Worm (Caenorhabditis elegans) whole organism, L1 larva: ENCODE results near the gene C33F10.4.

Experiments used
- C04F5.9 ChIP-seq: sonication (generic microtip); optimal IDR thresholded peaks from 2 replicates; lab custom pipeline; 2016; ENCODE audit warnings: missing genetic modification characterization, missing compliant biosample characterization
- C16A3.4 ChIP-seq: fragments of 150-350 bp; optimal IDR thresholded peaks from 2 replicates; lab custom pipeline; 2014; ENCODE audit warnings: missing biosample characterization, missing genetic modification characterization
- F16B12.6 ChIP-seq: fragments of 150-350 bp; optimal IDR thresholded peaks from 2 replicates; lab custom pipeline; 2014; ENCODE audit warnings: missing biosample characterization, missing genetic modification characterization
- aha-1 ChIP-seq: fragments of 150-350 bp; optimal IDR thresholded peaks from 2 replicates; lab custom pipeline; 2014; ENCODE audit warnings: missing biosample characterization, missing genetic modification characterization
- aly-2 ChIP-seq: fragments of 150-350 bp; optimal IDR thresholded peaks from 2 replicates; lab custom pipeline; 2014; ENCODE audit warnings: missing biosample characterization, missing genetic modification characterization
- ama-1 ChIP-seq: fragments of 150-350 bp; optimal IDR thresholded peaks from 2 replicates; lab custom pipeline; 2014
- blmp-1 ChIP-seq: fragments of 150-350 bp; optimal IDR thresholded peaks from 2 replicates; lab custom pipeline; 2014; ENCODE audit warnings: missing biosample characterization, missing genetic modification characterization
- ceh-63 ChIP-seq: fragments of 200-800 bp; sonication (Bioruptor generic); optimal IDR thresholded peaks from 2 replicates; lab custom pipeline; 2018; ENCODE audit warnings: mild to moderate bottlenecking, missing genetic modification characterization, missing compliant biosample characterization
- ceh-90 ChIP-seq: sonication (generic microtip); optimal IDR thresholded peaks from 2 replicates; lab custom pipeline; 2016; ENCODE audit warnings: missing genetic modification characterization, missing compliant biosample characterization
- dsc-1 ChIP-seq: sonication (generic microtip); optimal IDR thresholded peaks from 2 replicates; lab custom pipeline; 2016; ENCODE audit warnings: mild to moderate bottlenecking, missing genetic modification characterization, missing compliant biosample characterization
- efl-1 ChIP-seq, 4 experiments: fragments of 150-350 bp; optimal IDR thresholded peaks in 3 of 4; peaks in 1 of 4; 1 replicate in 1 of 4; 2 replicates in 3 of 4; lab custom pipeline; 2014; ENCODE audit warnings: missing biosample characterization in 2 of 4, missing genetic modification characterization in 2 of 4, missing genetic modification reagents in 2 of 4
- elt-2 ChIP-seq: sonication (generic microtip); optimal IDR thresholded peaks from 2 replicates; lab custom pipeline; 2016; ENCODE audit warnings: missing genetic modification characterization, mild to moderate bottlenecking, inconsistent platforms, missing compliant biosample characterization, missing genetic modification reagents
- elt-3 ChIP-seq, 6 experiments: fragments of 150-350 bp in 1 of 6; sonication (generic microtip); optimal IDR thresholded peaks; 2 replicates each; lab custom pipeline; 2017 to 2018; ENCODE audit warnings: missing biosample characterization in 6 of 6, missing genetic modification characterization in 6 of 6, inconsistent platforms in 1 of 6
- ets-5 ChIP-seq: fragments of 200-800 bp; sonication (Bioruptor generic); IDR thresholded peaks from 2 replicates; pipeline ENCODE4 v1.3.6; 2022; ENCODE audit warnings: missing genetic modification characterization, missing compliant biosample characterization
- fkh-10 ChIP-seq: sonication (generic microtip); optimal IDR thresholded peaks from 2 replicates; lab custom pipeline; 2017; ENCODE audit warnings: missing biosample characterization, missing genetic modification reagents, missing genetic modification characterization
- fkh-4 ChIP-seq: sonication (generic microtip); optimal IDR thresholded peaks from 2 replicates; lab custom pipeline; 2016; ENCODE audit warnings: missing compliant biosample characterization, missing genetic modification characterization, borderline replicate concordance
- fkh-8 ChIP-seq: sonication (generic microtip); optimal IDR thresholded peaks from 2 replicates; lab custom pipeline; 2016; ENCODE audit warnings: mild to moderate bottlenecking, missing genetic modification characterization, missing compliant biosample characterization
- hlh-4 ChIP-seq: sonication (generic microtip); optimal IDR thresholded peaks from 2 replicates; lab custom pipeline; 2016; ENCODE audit warnings: mild to moderate bottlenecking, missing genetic modification characterization, missing compliant biosample characterization
- hpl-2 ChIP-seq: fragments of 150-350 bp; optimal IDR thresholded peaks from 2 replicates; lab custom pipeline; 2014; ENCODE audit warnings: missing biosample characterization, missing genetic modification reagents, missing genetic modification characterization
- isw-1 ChIP-seq: fragments of 200-800 bp; sonication (Bioruptor generic); IDR thresholded peaks from 2 replicates; pipeline ENCODE4 v1.3.6; 2022; ENCODE audit warnings: missing genetic modification characterization, missing compliant biosample characterization
- jun-1 ChIP-seq: fragments of 150-350 bp; optimal IDR thresholded peaks from 2 replicates; lab custom pipeline; 2014; ENCODE audit warnings: missing biosample characterization, missing genetic modification reagents, missing genetic modification characterization
- lin-14 ChIP-seq: fragments of 200-800 bp; sonication (Bioruptor generic); optimal IDR thresholded peaks from 2 replicates; lab custom pipeline; 2018; ENCODE audit warnings: mild to moderate bottlenecking, missing genetic modification characterization, moderate library complexity, missing compliant biosample characterization
- lin-15B ChIP-seq: fragments of 150-350 bp; sonication (generic microtip); optimal IDR thresholded peaks from 3 replicates; lab custom pipeline; 2014; ENCODE audit warnings: missing biosample characterization, missing genetic modification characterization
- lin-35 ChIP-seq, 2 experiments: fragments of 150-350 bp; optimal IDR thresholded peaks; 2 replicates each; lab custom pipeline; 2014; ENCODE audit warnings: missing biosample characterization in 2 of 2, missing genetic modification characterization in 2 of 2, missing genetic modification reagents in 2 of 2
- lin-39 ChIP-seq: fragments of 150-350 bp; optimal IDR thresholded peaks from 2 replicates; lab custom pipeline; 2014; ENCODE audit warnings: missing biosample characterization, missing genetic modification reagents, missing genetic modification characterization
- mdl-1 ChIP-seq, 2 experiments: fragments of 150-350 bp; optimal IDR thresholded peaks; 2 replicates each; lab custom pipeline; 2014 to 2017; ENCODE audit warnings: missing biosample characterization in 2 of 2, missing genetic modification characterization in 2 of 2, inconsistent platforms in 1 of 2
- mef-2 ChIP-seq: fragments of 150-350 bp; optimal IDR thresholded peaks from 2 replicates; lab custom pipeline; 2014; ENCODE audit warnings: missing biosample characterization, missing genetic modification characterization
- mep-1 ChIP-seq: fragments of 150-350 bp; optimal IDR thresholded peaks from 2 replicates; lab custom pipeline; 2014; ENCODE audit warnings: missing biosample characterization, missing genetic modification characterization
- nhr-12 ChIP-seq: sonication (generic microtip); optimal IDR thresholded peaks from 2 replicates; lab custom pipeline; 2017; ENCODE audit warnings: missing biosample characterization, missing genetic modification characterization
- nhr-20 ChIP-seq: sonication (generic microtip); optimal IDR thresholded peaks from 2 replicates; lab custom pipeline; 2016; ENCODE audit warnings: mild to moderate bottlenecking, missing genetic modification characterization, missing compliant biosample characterization
- nhr-47 ChIP-seq: sonication (generic microtip); optimal IDR thresholded peaks from 2 replicates; lab custom pipeline; 2016; ENCODE audit warnings: mild to moderate bottlenecking, missing genetic modification characterization, moderate library complexity, missing compliant biosample characterization
- nhr-71 ChIP-seq: sonication (generic microtip); optimal IDR thresholded peaks from 2 replicates; lab custom pipeline; 2016; ENCODE audit warnings: mild to moderate bottlenecking, missing genetic modification characterization, moderate library complexity, missing compliant biosample characterization
- nhr-76 ChIP-seq: sonication (generic microtip); optimal IDR thresholded peaks from 2 replicates; lab custom pipeline; 2017; ENCODE audit warnings: missing biosample characterization, missing genetic modification characterization
- nhr-77 ChIP-seq: fragments of 150-350 bp; optimal IDR thresholded peaks from 2 replicates; lab custom pipeline; 2014; ENCODE audit warnings: missing biosample characterization, missing genetic modification characterization
- nhr-84 ChIP-seq: sonication (generic microtip); optimal IDR thresholded peaks from 2 replicates; lab custom pipeline; 2017; ENCODE audit warnings: missing biosample characterization, missing genetic modification characterization
- nhr-85 ChIP-seq: sonication (generic microtip); peaks from one replicate; lab custom pipeline; 2016; ENCODE audit warnings: missing genetic modification characterization, inconsistent platforms, missing compliant biosample characterization
- nhr-90 ChIP-seq: sonication (generic microtip); optimal IDR thresholded peaks from 2 replicates; lab custom pipeline; 2016; ENCODE audit warnings: mild to moderate bottlenecking, missing genetic modification characterization, missing compliant biosample characterization; ENCODE audit not compliant: poor library complexity
- pag-3 ChIP-seq: sonication (generic microtip); optimal IDR thresholded peaks from 2 replicates; lab custom pipeline; 2017; ENCODE audit warnings: missing genetic modification characterization, mild to moderate bottlenecking, missing compliant biosample characterization, antibody characterized with exemption, borderline replicate concordance; ENCODE audit not compliant: insufficient read depth
- skn-1 ChIP-seq: fragments of 150-350 bp; optimal IDR thresholded peaks from 2 replicates; lab custom pipeline; 2014; ENCODE audit warnings: missing biosample characterization, missing genetic modification characterization
- snu-23 ChIP-seq: sonication (generic microtip); optimal IDR thresholded peaks from 2 replicates; lab custom pipeline; 2016; ENCODE audit warnings: missing genetic modification characterization, missing compliant biosample characterization
- sup-37 ChIP-seq: fragments of 200-800 bp; sonication (Bioruptor generic); optimal IDR thresholded peaks from 2 replicates; lab custom pipeline; 2018; ENCODE audit warnings: mild to moderate bottlenecking, missing genetic modification characterization, missing compliant biosample characterization
- tbx-2 ChIP-seq: sonication (generic microtip); optimal IDR thresholded peaks from 2 replicates; lab custom pipeline; 2016; ENCODE audit warnings: missing genetic modification characterization, missing compliant biosample characterization
- tlp-1 ChIP-seq: fragments of 150-350 bp; optimal IDR thresholded peaks from 2 replicates; lab custom pipeline; 2014; ENCODE audit warnings: missing biosample characterization, missing genetic modification characterization
- unc-130 ChIP-seq: fragments of 150-350 bp; optimal IDR thresholded peaks from 2 replicates; lab custom pipeline; 2017; ENCODE audit warnings: missing biosample characterization, missing genetic modification characterization, inconsistent platforms
- unc-30 ChIP-seq: sonication (generic microtip); optimal IDR thresholded peaks from 2 replicates; lab custom pipeline; 2017; ENCODE audit warnings: missing biosample characterization, missing genetic modification characterization
- vab-15 ChIP-seq: sonication (generic microtip); optimal IDR thresholded peaks from 2 replicates; lab custom pipeline; 2017; ENCODE audit warnings: missing genotype, mild to moderate bottlenecking, missing genetic modification characterization, missing compliant biosample characterization
- xbp-1 ChIP-seq: sonication (generic microtip); optimal IDR thresholded peaks from 2 replicates; lab custom pipeline; 2016; ENCODE audit warnings: missing genetic modification characterization, missing compliant biosample characterization
- zag-1 ChIP-seq: fragments of 150-350 bp; optimal IDR thresholded peaks from 2 replicates; lab custom pipeline; 2014; ENCODE audit warnings: missing biosample characterization, missing genetic modification characterization
- ztf-11 ChIP-seq, 2 experiments: sonication (generic microtip); optimal IDR thresholded peaks; 2 replicates each; lab custom pipeline; 2016 to 2017; ENCODE audit warnings: missing genetic modification characterization in 2 of 2, missing biosample characterization in 1 of 2, missing compliant biosample characterization in 1 of 2

The C33F10.4 gene

ce11 chrII:4747063-4747462, 48.5 kb upstream of the C33F10.4 start (continued):
- TF ChIP-seq ama-1 (lab: Kevin White, UChicago) (no peak), ceh-90 (no peak), nhr-84 (tag; lab: Kevin White, UChicago) (no peak), nhr-77 (no peak), fkh-10 (no peak), ceh-63 (GFP tag; lab: Kevin White, UChicago) (no peak), mdl-1 (tag; optimal IDR thresholded peaks at IDR 0.05; lab: Kevin White, UChicago) (peak in 1 of 2 experiments; percentile 44), unc-30 (no peak), tbx-2 (tag; lab: Kevin White, UChicago) (no peak), C04F5.9 (tag; lab: Kevin White, UChicago) (no peak), unc-130 (no peak), hpl-2 (GFP tag; lab: Kevin White, UChicago) (no peak), F16B12.6 (no peak), mep-1 (tag; lab: Kevin White, UChicago) (no peak), jun-1 (tag; lab: Kevin White, UChicago) (no peak), zag-1 (no peak), isw-1 (GFP tag; lab: Robert Waterston, UW) (no peak), nhr-12 (tag; lab: Kevin White, UChicago) (no peak), pag-3 (tag; lab: Kevin White, UChicago) (no peak), xbp-1 (tag; lab: Kevin White, UChicago) (no peak), lin-39 (tag; lab: Kevin White, UChicago) (no peak), nhr-20 (tag; lab: Kevin White, UChicago) (peak; percentile 24), elt-3 (tag; optimal IDR thresholded peaks at IDR 0.05; lab: Kevin White, UChicago) (peak in 2 of 6 experiments; percentile 13 to 55), aly-2 (tag; lab: Kevin White, UChicago) (no peak), hlh-4 (tag; lab: Kevin White, UChicago) (no peak), lin-14 (GFP tag; lab: Kevin White, UChicago) (peak; percentile 19)

ce11 chrII:4747697-4748096, 47.9 kb upstream of the C33F10.4 start:
- TF ChIP-seq elt-2 (tag; lab: Kevin White, UChicago), result no peak
- TF ChIP-seq elt-3 (tag; optimal IDR thresholded peaks at IDR 0.05; lab: Kevin White, UChicago), result peak in 1 of 6 experiments; percentile 51
- no peak for TF ChIP-seq blmp-1 (tag; lab: Kevin White, UChicago)
- peak; percentile 8 for TF ChIP-seq lin-14 (GFP tag; lab: Kevin White, UChicago)
- TF ChIP-seq nhr-77, result no peak
- no peak for TF ChIP-seq efl-1 (optimal IDR thresholded peaks at IDR 0.05; lab: Kevin White, UChicago)
- peak in 1 of 2 experiments; percentile 55 for TF ChIP-seq efl-1 (GFP tag; optimal IDR thresholded peaks at IDR 0.05 in 1 of 2; lab: Kevin White, UChicago)
- no peak for TF ChIP-seq tlp-1 (tag; lab: Kevin White, UChicago)
- peak; percentile 71 for TF ChIP-seq nhr-85 (tag; lab: Kevin White, UChicago)
- no peak for TF ChIP-seq dsc-1 (tag; lab: Kevin White, UChicago)
- no peak for TF ChIP-seq aly-2 (tag; lab: Kevin White, UChicago)
- peak; percentile 21 for TF ChIP-seq nhr-71 (tag; lab: Kevin White, UChicago)
- TF ChIP-seq, all 84 proteins: peak for 5

- no peak for TF ChIP-seq skn-1 (tag; lab: Kevin White, UChicago)
- TF ChIP-seq hlh-4 (tag; lab: Kevin White, UChicago), result no peak
- no peak for TF ChIP-seq aha-1 (tag; lab: Kevin White, UChicago)
- TF ChIP-seq lin-15B (tag; lab: Kevin White, UChicago), result no peak
- no peak for TF ChIP-seq dsc-1 (tag; lab: Kevin White, UChicago)
- peak; percentile 6 for TF ChIP-seq snu-23
- no peak for TF ChIP-seq ceh-63 (GFP tag; lab: Kevin White, UChicago)
- peak; percentile 1 for TF ChIP-seq mep-1 (tag; lab: Kevin White, UChicago)
- peak; percentile 87 for TF ChIP-seq nhr-85 (tag; lab: Kevin White, UChicago)
- TF ChIP-seq mdl-1 (tag; optimal IDR thresholded peaks at IDR 0.05; lab: Kevin White, UChicago), result peak in 1 of 2 experiments; percentile 48
- TF ChIP-seq ets-5 (GFP tag; lab: Robert Waterston, UW), result no peak
- TF ChIP-seq blmp-1 (tag; lab: Kevin White, UChicago), result no peak
- no peak for TF ChIP-seq nhr-47 (tag; lab: Kevin White, UChicago)
- no peak for TF ChIP-seq hpl-2 (GFP tag; lab: Kevin White, UChicago)
- TF ChIP-seq nhr-76, result no peak
- TF ChIP-seq fkh-4 (tag; lab: Kevin White, UChicago), result no peak
- TF ChIP-seq sup-37 (GFP tag; lab: Kevin White, UChicago), result no peak
- no peak for TF ChIP-seq nhr-90 (tag; lab: Kevin White, UChicago)
- TF ChIP-seq fkh-8 (tag; lab: Kevin White, UChicago), result no peak
- TF ChIP-seq vab-15 (tag; lab: Kevin White, UChicago), result no peak
- no peak for TF ChIP-seq mef-2 (tag; lab: Kevin White, UChicago)
- no peak for TF ChIP-seq ztf-11 (tag; optimal IDR thresholded peaks at IDR 0.05; lab: Kevin White, UChicago)
- no peak for TF ChIP-seq elt-2 (tag; lab: Kevin White, UChicago)
- TF ChIP-seq zag-1, result no peak
- TF ChIP-seq C16A3.4 (tag; lab: Kevin White, UChicago), result no peak
- peak in 1 of 2 experiments; percentile 14 for TF ChIP-seq lin-35 (GFP tag; optimal IDR thresholded peaks at IDR 0.05; lab: Kevin White, UChicago)
Measured at ce11 chrII:4748374-4748773, 47.2 kb upstream of the C33F10.4 start.
